Fruit fly (Drosophila melanogaster): Measurements from ENCODE around the gene CG31886.
A peak's percentile ranks its signal among the peaks of the same experiment; 100 is the strongest.

Gene CG31886

DNA sequence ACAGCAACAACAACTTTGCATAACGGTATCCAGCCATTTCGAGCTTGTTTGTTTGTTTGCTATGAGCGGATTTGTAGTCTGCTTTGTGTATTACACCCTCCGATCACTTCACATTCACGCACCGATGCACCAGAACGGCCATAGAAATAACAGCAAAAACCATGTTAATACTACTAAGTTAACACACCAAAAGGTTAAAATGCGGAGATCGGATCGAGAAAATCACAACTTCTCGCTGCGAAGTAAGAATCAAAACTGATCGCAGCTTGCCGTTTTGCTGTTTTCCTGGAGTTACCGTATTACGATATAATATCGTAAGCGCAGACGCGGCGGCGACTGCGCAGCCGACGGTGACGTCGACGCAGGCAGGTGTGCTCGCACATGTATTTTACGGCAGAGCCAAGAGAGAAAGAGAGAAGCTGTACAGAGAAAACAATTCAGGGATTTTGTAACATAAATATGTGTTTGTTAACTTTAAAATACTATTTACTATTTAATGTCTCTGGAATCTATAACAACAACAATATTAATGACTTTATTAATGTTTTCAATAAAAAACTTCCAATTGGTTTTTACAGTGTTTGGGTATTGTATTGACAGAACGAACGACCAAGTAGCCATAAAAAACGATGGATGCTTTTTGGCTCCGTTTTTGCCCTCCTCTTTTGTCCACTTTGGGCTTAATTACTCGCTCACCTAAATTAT is 25.9 kb upstream of the CG31886 start, which contains the start of gene CG13101 (continued):
- TF ChIP-seq esn (GFP tag; optimal IDR thresholded peaks at IDR 0.05) = peak; percentile 98
- TF ChIP-seq CG9139 (GFP tag; optimal IDR thresholded peaks at IDR 0.05) = peak; percentile 84
- peak; percentile 66 to 94 for TF ChIP-seq salr (GFP tag; optimal IDR thresholded peaks at IDR 0.05)
- TF ChIP-seq CG11294 (GFP tag; IDR thresholded peaks at IDR 0.05) = peak; percentile 92
- peak; percentile 88 for TF ChIP-seq CG6808 (GFP tag; optimal IDR thresholded peaks at IDR 0.05)
- TF ChIP-seq eg (GFP tag; IDR thresholded peaks at IDR 0.05) = peak; percentile 98
- peak; percentile 77 for TF ChIP-seq fd85E (GFP tag; optimal IDR thresholded peaks at IDR 0.05)
- peak; percentile 94 for TF ChIP-seq CG32006 (GFP tag; optimal IDR thresholded peaks at IDR 0.05)
- TF ChIP-seq CG1621 (tag; optimal IDR thresholded peaks at IDR 0.05) = peak; percentile 90

dm6 chr2L:8982584-8983302 is 23.9 kb upstream of the CG31886 start:
- TF ChIP-seq CG11902 (GFP tag; optimal IDR thresholded peaks at IDR 0.05) = no peak
- peak; percentile 15 for TF ChIP-seq Eip78C (GFP tag)
- no peak for TF ChIP-seq CG6854 (GFP tag; optimal IDR thresholded peaks at IDR 0.05)
- no peak for TF ChIP-seq CG34406 (GFP tag; optimal IDR thresholded peaks at IDR 0.05)
- TF ChIP-seq fkh (GFP tag; optimal IDR thresholded peaks at IDR 0.05) = peak; percentile 47
- TF ChIP-seq net (GFP tag; optimal IDR thresholded peaks at IDR 0.05) = no peak

- TF ChIP-seq CG6163 (GFP tag; IDR thresholded peaks at IDR 0.05) = no peak
- no peak for TF ChIP-seq Met (GFP tag; optimal IDR thresholded peaks at IDR 0.05)
- no peak for TF ChIP-seq CG3919 (GFP tag; optimal IDR thresholded peaks at IDR 0.05)
- TF ChIP-seq Ets96B (tag; optimal IDR thresholded peaks at IDR 0.05) = no peak
- no peak for TF ChIP-seq CG6808 (GFP tag; optimal IDR thresholded peaks at IDR 0.05)
- no peak for TF ChIP-seq CG32006 (GFP tag; optimal IDR thresholded peaks at IDR 0.05)
- no peak for TF ChIP-seq CG16779 (tag; optimal IDR thresholded peaks at IDR 0.05)
- no peak for TF ChIP-seq fd59A (GFP tag; optimal IDR thresholded peaks at IDR 0.05)
- TF ChIP-seq vri (GFP tag; optimal IDR thresholded peaks at IDR 0.05) = no peak
These were observed 21.5 kb upstream of the CG31886 start, which contains the start of gene CG18662 for dm6 chr2L:8980359-8980758. CG18662 (plus strand) TSS chr2L:8980659.

- TF ChIP-seq CG16779 (tag; optimal IDR thresholded peaks at IDR 0.05) (no peak), svp (GFP tag) (no peak), Hr38 (GFP tag; optimal IDR thresholded peaks at IDR 0.05) (no peak), CG6792 (GFP tag; optimal IDR thresholded peaks at IDR 0.05) (no peak), CG6276 (GFP tag; optimal IDR thresholded peaks at IDR 0.05) (no peak), Ets96B (tag; optimal IDR thresholded peaks at IDR 0.05) (no peak), eg (GFP tag; IDR thresholded peaks at IDR 0.05) (no peak), CG8119 (GFP tag; IDR thresholded peaks at IDR 0.05) (no peak), CG1621 (tag; optimal IDR thresholded peaks at IDR 0.05) (no peak), OdsH (GFP tag; optimal IDR thresholded peaks at IDR 0.05) (no peak), topi (GFP tag; optimal IDR thresholded peaks at IDR 0.05) (no peak), CG34406 (GFP tag; optimal IDR thresholded peaks at IDR 0.05) (no peak), CG9139 (GFP tag; optimal IDR thresholded peaks at IDR 0.05) (no peak), achi (GFP tag; optimal IDR thresholded peaks at IDR 0.05) (no peak), dac (GFP tag; optimal IDR thresholded peaks at IDR 0.05) (no peak), CG15336 (GFP tag; IDR thresholded peaks at IDR 0.05) (no peak)
These were observed 16.5 kb upstream of the CG31886 start, which contains the start of gene CG9541 for dm6 chr2L:8975328-8975727. CG9541 (minus strand) TSS chr2L:8975428.

dm6 chr2L:8974506-8974905 is 15.7 kb upstream of the CG31886 start:
- TF ChIP-seq svp (GFP tag) = no peak
- TF ChIP-seq acj6 (GFP tag; optimal IDR thresholded peaks at IDR 0.05) = no peak
- no peak for TF ChIP-seq CG6792 (GFP tag; optimal IDR thresholded peaks at IDR 0.05)

Measured in whole organism, prepupa.